Fruit fly (Drosophila melanogaster) whole organism, embryonic: ENCODE data around the gene CG42324.

Experiments used
- Atf-2 ChIP-seq: fragments of 200-800 bp; sonication (Bioruptor generic); optimal IDR thresholded peaks from 2 replicates; lab custom pipeline; 2016; ENCODE audit warnings: missing biosample characterization, missing genetic modification characterization
- Bgb ChIP-seq: fragments of 200-800 bp; sonication (Bioruptor generic); IDR thresholded peaks from 2 replicates; pipeline ENCODE4 v1.3.6; 2022; ENCODE audit warnings: missing biosample characterization, missing genetic modification characterization; ENCODE audit not compliant: partially characterized antibody
- C15 ChIP-seq: fragments of 200-800 bp; sonication (Bioruptor generic); IDR thresholded peaks from 3 replicates; pipeline ENCODE4 v1.3.6; 2022; ENCODE audit warnings: missing biosample characterization, missing genetic modification characterization
- CG10274 ChIP-seq: fragments of 200-800 bp; sonication (Bioruptor generic); optimal IDR thresholded peaks from 3 replicates; lab custom pipeline; 2017; ENCODE audit warnings: missing biosample characterization, mild to moderate bottlenecking, missing genetic modification characterization
- CG12219 ChIP-seq: fragments of 200-800 bp; sonication (Bioruptor generic); optimal IDR thresholded peaks from 3 replicates; lab custom pipeline; 2018; ENCODE audit warnings: missing biosample characterization, mild to moderate bottlenecking, missing genetic modification characterization
- CG14710 ChIP-seq: fragments of 200-800 bp; sonication (Bioruptor generic); optimal IDR thresholded peaks from 3 replicates; lab custom pipeline; 2019; ENCODE audit warnings: missing biosample characterization, mild to moderate bottlenecking, missing genetic modification characterization, moderate library complexity
- CG15269 ChIP-seq: fragments of 200-800 bp; sonication (Bioruptor generic); optimal IDR thresholded peaks from 2 replicates; lab custom pipeline; 2018; ENCODE audit warnings: missing biosample characterization, mild to moderate bottlenecking, missing genetic modification characterization, moderate library complexity
- CG15479 ChIP-seq: fragments of 200-800 bp; sonication (Bioruptor generic); optimal IDR thresholded peaks from 3 replicates; lab custom pipeline; 2019; ENCODE audit warnings: missing biosample characterization, mild to moderate bottlenecking, missing genetic modification characterization, moderate library complexity
- CG16779 ChIP-seq: fragments of 200-800 bp; sonication (Bioruptor generic); IDR thresholded peaks from 2 replicates; pipeline ENCODE4 v1.3.6; 2022; ENCODE audit warnings: missing biosample characterization, missing genetic modification characterization
- CG17359 ChIP-seq: fragments of 200-800 bp; sonication (Bioruptor generic); optimal IDR thresholded peaks from 3 replicates; lab custom pipeline; 2018; ENCODE audit warnings: missing biosample characterization, mild to moderate bottlenecking, missing genetic modification characterization, moderate library complexity
- CG1792 ChIP-seq: fragments of 200-800 bp; sonication (Bioruptor generic); optimal IDR thresholded peaks from 2 replicates; lab custom pipeline; 2016; ENCODE audit warnings: missing biosample characterization, missing genetic modification characterization
- CG1832 ChIP-seq: fragments of 200-800 bp; sonication (Bioruptor generic); optimal IDR thresholded peaks from 2 replicates; lab custom pipeline; 2017; ENCODE audit warnings: missing biosample characterization, mild to moderate bottlenecking, missing genetic modification characterization, inconsistent platforms
- CG3065 ChIP-seq: fragments of 200-800 bp; sonication (Bioruptor generic); optimal IDR thresholded peaks from 2 replicates; lab custom pipeline; 2016; ENCODE audit warnings: missing biosample characterization, missing genetic modification characterization
- CG3163 ChIP-seq: fragments of 200-800 bp; sonication (Bioruptor generic); optimal IDR thresholded peaks from 3 replicates; lab custom pipeline; 2016; ENCODE audit warnings: missing biosample characterization, missing genetic modification characterization
- CG32772 ChIP-seq: fragments of 200-800 bp; sonication (Bioruptor generic); IDR thresholded peaks from 2 replicates; pipeline ENCODE4 v1.3.6; 2022; ENCODE audit warnings: missing biosample characterization, missing genetic modification characterization
- CG5180 ChIP-seq: fragments of 200-800 bp; sonication (Bioruptor generic); optimal IDR thresholded peaks from 3 replicates; lab custom pipeline; 2017; ENCODE audit warnings: missing biosample characterization, missing genetic modification characterization, mild to moderate bottlenecking, moderate library complexity, missing genetic modification reagents
- CG6654 ChIP-seq: fragments of 200-800 bp; sonication (Bioruptor generic); optimal IDR thresholded peaks from 2 replicates; lab custom pipeline; 2017; ENCODE audit warnings: missing biosample characterization, mild to moderate bottlenecking, missing genetic modification characterization
- CG8944 ChIP-seq: fragments of 200-800 bp; sonication (Bioruptor generic); optimal IDR thresholded peaks from 3 replicates; lab custom pipeline; 2016; ENCODE audit warnings: missing biosample characterization, missing genetic modification characterization
- Camta ChIP-seq: fragments of 200-800 bp; sonication (Bioruptor generic); optimal IDR thresholded peaks from 2 replicates; lab custom pipeline; 2016; ENCODE audit warnings: missing biosample characterization, missing genetic modification characterization
- Chrac-16 ChIP-seq: fragments of 200-800 bp; sonication (Bioruptor generic); optimal IDR thresholded peaks from 3 replicates; lab custom pipeline; 2016; ENCODE audit warnings: missing biosample characterization, missing genetic modification characterization
- Dref ChIP-seq: fragments of 200-800 bp; sonication (Bioruptor generic); IDR thresholded peaks from 2 replicates; pipeline ENCODE4 v1.3.6; 2022; ENCODE audit warnings: missing biosample characterization, missing genetic modification characterization
- Gug ChIP-seq: fragments of 200-800 bp; sonication (Bioruptor generic); IDR thresholded peaks from 4 replicates; pipeline ENCODE4 v1.3.6; 2022; ENCODE audit warnings: missing biosample characterization, missing genetic modification characterization
- HLH3B ChIP-seq: fragments of 200-800 bp; sonication (Bioruptor generic); IDR thresholded peaks from 2 replicates; pipeline ENCODE4 v1.3.6; 2022; ENCODE audit warnings: missing biosample characterization, missing genetic modification characterization
- Hr51 ChIP-seq, 2 experiments: fragments of 200-800 bp; sonication (Bioruptor generic); optimal IDR thresholded peaks; 2 replicates in 1 of 2; 3 replicates in 1 of 2; lab custom pipeline; 2016 to 2018; ENCODE audit warnings: missing biosample characterization in 2 of 2, missing genetic modification characterization in 2 of 2, mild to moderate bottlenecking in 1 of 2, moderate library complexity in 1 of 2
- NC2β ChIP-seq: fragments of 200-800 bp; sonication (Bioruptor generic); optimal IDR thresholded peaks from 2 replicates; lab custom pipeline; 2016; ENCODE audit warnings: missing biosample characterization, missing genetic modification characterization
- Ptx1 ChIP-seq: fragments of 200-800 bp; sonication (Bioruptor generic); IDR thresholded peaks from 2 replicates; pipeline ENCODE4 v1.3.6; 2022; ENCODE audit warnings: missing biosample characterization, missing genetic modification characterization
- Six4 ChIP-seq: fragments of 200-800 bp; sonication (Bioruptor generic); optimal IDR thresholded peaks from 2 replicates; lab custom pipeline; 2016; ENCODE audit warnings: missing biosample characterization, missing genetic modification characterization
- Stat92E ChIP-seq, 3 experiments: fragments of >200 bp in 2 of 3; fragments of 200-800 bp in 1 of 3; sonication (Bioruptor generic) in 1 of 3; optimal IDR thresholded peaks; 2 replicates each; lab custom pipeline; 2017 to 2019; ENCODE audit warnings: missing biosample characterization in 3 of 3, missing genetic modification characterization in 3 of 3, mild to moderate bottlenecking in 1 of 3, moderate library complexity in 1 of 3
- bab2 ChIP-seq: fragments of 200-800 bp; sonication (Bioruptor generic); optimal IDR thresholded peaks from 2 replicates; lab custom pipeline; 2016; ENCODE audit warnings: missing biosample characterization, missing genetic modification characterization
- bcd ChIP-seq: fragments of 200-800 bp; sonication (Bioruptor generic); optimal IDR thresholded peaks from 2 replicates; lab custom pipeline; 2017; ENCODE audit warnings: missing biosample characterization, mild to moderate bottlenecking, missing genetic modification characterization
- bowl ChIP-seq: fragments of 200-800 bp; sonication (Bioruptor generic); IDR thresholded peaks from 2 replicates; pipeline ENCODE4 v1.3.6; 2022; ENCODE audit warnings: missing biosample characterization, missing genetic modification characterization
- btn ChIP-seq: fragments of 200-800 bp; sonication (Bioruptor generic); optimal IDR thresholded peaks from 2 replicates; lab custom pipeline; 2016; ENCODE audit warnings: missing biosample characterization, missing genetic modification characterization
- chm ChIP-seq: fragments of 200-800 bp; sonication (Bioruptor generic); IDR thresholded peaks from 2 replicates; pipeline ENCODE4 v1.3.6; 2022; ENCODE audit warnings: missing biosample characterization, missing genetic modification characterization
- cwo ChIP-seq: fragments of 200-800 bp; sonication (Bioruptor generic); optimal IDR thresholded peaks from 3 replicates; lab custom pipeline; 2017; ENCODE audit warnings: missing biosample characterization, missing genetic modification characterization, mild to moderate bottlenecking, moderate library complexity, missing genetic modification reagents
- eve ChIP-seq, 2 experiments: fragments of >200 bp; optimal IDR thresholded peaks; 2 replicates each; lab custom pipeline; 2017; ENCODE audit warnings: missing biosample characterization in 2 of 2, missing genetic modification characterization in 2 of 2
- exex ChIP-seq: fragments of 200-800 bp; sonication (Bioruptor generic); optimal IDR thresholded peaks from 4 replicates; lab custom pipeline; 2018; ENCODE audit warnings: missing biosample characterization, mild to moderate bottlenecking, missing genetic modification characterization, moderate library complexity
- gce ChIP-seq: fragments of 200-800 bp; sonication (Bioruptor generic); IDR thresholded peaks from 3 replicates; pipeline ENCODE4 v1.3.6; 2022; ENCODE audit warnings: missing biosample characterization, missing genetic modification characterization
- gcm ChIP-seq: fragments of 200-800 bp; sonication (Bioruptor generic); optimal IDR thresholded peaks from 2 replicates; lab custom pipeline; 2019; ENCODE audit warnings: missing biosample characterization, mild to moderate bottlenecking, missing genetic modification characterization, moderate library complexity
- gcm2 ChIP-seq: fragments of 200-800 bp; sonication (Bioruptor generic); optimal IDR thresholded peaks from 2 replicates; lab custom pipeline; 2016; ENCODE audit warnings: missing biosample characterization, missing genetic modification characterization
- gfzf ChIP-seq: fragments of 200-800 bp; sonication (Bioruptor generic); optimal IDR thresholded peaks from 2 replicates; lab custom pipeline; 2016; ENCODE audit warnings: missing biosample characterization, mild to moderate bottlenecking, missing genetic modification characterization, moderate library complexity
- gt ChIP-seq: fragments of 200-800 bp; sonication (Bioruptor generic); IDR thresholded peaks from 2 replicates; pipeline ENCODE4 v1.3.6; 2022; ENCODE audit warnings: missing biosample characterization, missing genetic modification characterization
- kay ChIP-seq: fragments of 200-800 bp; sonication (Bioruptor generic); optimal IDR thresholded peaks from 2 replicates; lab custom pipeline; 2016; ENCODE audit warnings: missing biosample characterization, missing genetic modification characterization
- klu ChIP-seq: fragments of 200-800 bp; sonication (Bioruptor generic); IDR thresholded peaks from 2 replicates; pipeline ENCODE4 v1.3.6; 2022; ENCODE audit warnings: missing biosample characterization, missing genetic modification characterization
- oc ChIP-seq: fragments of 200-800 bp; sonication (Bioruptor generic); optimal IDR thresholded peaks from 2 replicates; lab custom pipeline; 2018; ENCODE audit warnings: missing biosample characterization, mild to moderate bottlenecking, missing genetic modification characterization, moderate library complexity
- salm ChIP-seq: fragments of 200-800 bp; sonication (Bioruptor generic); optimal IDR thresholded peaks from 2 replicates; lab custom pipeline; 2018; ENCODE audit warnings: missing biosample characterization, mild to moderate bottlenecking, missing genetic modification characterization
- scrt ChIP-seq: fragments of 200-800 bp; sonication (Bioruptor generic); optimal IDR thresholded peaks from 2 replicates; lab custom pipeline; 2018; ENCODE audit warnings: missing biosample characterization, mild to moderate bottlenecking, missing genetic modification characterization, moderate library complexity
- shn ChIP-seq: fragments of 200-800 bp; sonication (Bioruptor generic); optimal IDR thresholded peaks from 3 replicates; lab custom pipeline; 2016; ENCODE audit warnings: missing biosample characterization, missing genetic modification characterization
- so ChIP-seq: fragments of 200-800 bp; sonication (Bioruptor generic); IDR thresholded peaks from 3 replicates; pipeline ENCODE4 v1.3.6; 2022; ENCODE audit warnings: missing biosample characterization, missing genetic modification characterization
- tap ChIP-seq: fragments of 200-800 bp; optimal IDR thresholded peaks from 3 replicates; lab custom pipeline; 2019; ENCODE audit warnings: missing biosample characterization, mild to moderate bottlenecking, missing genetic modification characterization, moderate library complexity
- tin ChIP-seq: fragments of 200-800 bp; sonication (Bioruptor generic); optimal IDR thresholded peaks from 3 replicates; lab custom pipeline; 2016; ENCODE audit warnings: missing biosample characterization, missing genetic modification characterization
- vvl ChIP-seq: fragments of 200-800 bp; sonication (Bioruptor generic); IDR thresholded peaks from 2 replicates; pipeline ENCODE4 v1.3.6; 2022; ENCODE audit warnings: missing biosample characterization, missing genetic modification characterization

Gene CG42324

DNA sequence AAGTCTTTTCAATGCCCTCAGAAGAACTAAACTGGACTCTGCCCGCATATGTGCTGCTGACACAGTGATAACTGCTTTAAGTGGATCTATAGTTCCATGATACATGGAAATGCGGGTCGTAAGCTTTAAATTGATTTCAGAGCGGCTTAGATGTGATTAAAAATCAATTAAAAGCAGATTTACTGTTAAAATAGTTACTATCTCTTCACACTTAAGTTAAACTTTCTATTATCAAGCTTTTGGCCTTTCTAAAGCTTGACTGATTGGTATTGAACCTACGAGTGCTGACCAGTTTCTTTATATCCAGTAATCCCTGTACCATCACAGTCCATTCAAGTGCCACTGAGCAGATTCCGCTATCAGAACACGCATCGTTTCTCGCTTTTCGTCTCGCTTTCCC lies 84.2 kb downstream of the CG42324 start (continued):
- TF ChIP-seq scrt (peak; percentile 44), gcm2 (GFP tag; lab: Kevin White, UChicago) (peak; percentile 68), so (GFP tag; lab: Robert Waterston, UW) (0 out of 3 replicates have a peak, but pooled peaks have one; percentile 19), shn (GFP tag; lab: Kevin White, UChicago) (peak; percentile 45), CG15269 (tag; lab: Kevin White, UChicago) (peak; percentile 64), salm (tag; lab: Kevin White, UChicago) (no peak), CG8944 (peak; percentile 28), NC2β (GFP tag; lab: Kevin White, UChicago) (peak; percentile 41), kay (peak; percentile 4), klu (GFP tag; lab: Robert Waterston, UW) (0 out of 2 replicates have a peak, but pooled peaks have one; percentile 13), CG6654 (GFP tag; lab: Kevin White, UChicago) (peak; percentile 55), CG5180 (GFP tag; lab: Kevin White, UChicago) (peak; percentile 39), oc (tag; lab: Kevin White, UChicago) (no peak), CG12219 (GFP tag; lab: Kevin White, UChicago) (peak; percentile 49), CG1792 (no peak), gt (peak; percentile 52; the same call in 1 of the 2 replicates), CG10274 (GFP tag; lab: Kevin White, UChicago) (peak; percentile 2), Stat92E (GFP tag; optimal IDR thresholded peaks at IDR 0.05; lab: Kevin White, UChicago) (peak in 1 of 3 experiments; percentile 55), CG32772 (GFP tag; lab: Robert Waterston, UW) (no peak), CG3163 (GFP tag; lab: Kevin White, UChicago) (no peak), gce (GFP tag; lab: Robert Waterston, UW) (no peak), CG1832 (GFP tag; lab: Kevin White, UChicago) (no peak), vvl (GFP tag; lab: Robert Waterston, UW) (peak; percentile 30; the same call in 1 of the 2 replicates), tap (tag; lab: Kevin White, UChicago) (peak; percentile 25), chm (GFP tag; lab: Robert Waterston, UW) (no peak), Chrac-16 (GFP tag; lab: Kevin White, UChicago) (peak; percentile 29), gcm (GFP tag; lab: Kevin White, UChicago) (peak; percentile 98), CG16779 (GFP tag; lab: Robert Waterston, UW) (no peak), Bgb (no peak), Gug (GFP tag; lab: Robert Waterston, UW) (0 out of 4 replicates have a peak, but pooled peaks have one; percentile 30), btn (GFP tag; lab: Kevin White, UChicago) (peak; percentile 28), Atf-2 (GFP tag; lab: Kevin White, UChicago) (peak; percentile 43), CG17359 (peak; percentile 51), eve (GFP tag; optimal IDR thresholded peaks at IDR 0.05; lab: Kevin White, UChicago) (peak in 1 of 2 experiments; percentile 82), exex (tag; lab: Kevin White, UChicago) (peak; percentile 5), Dref (GFP tag; lab: Robert Waterston, UW) (no peak), CG3065 (GFP tag; lab: Kevin White, UChicago) (no peak), bcd (GFP tag; lab: Kevin White, UChicago) (peak; percentile 47), tin (GFP tag; lab: Kevin White, UChicago) (peak; percentile 55), gfzf (GFP tag; lab: Kevin White, UChicago) (no peak), CG14710 (tag; lab: Kevin White, UChicago) (peak; percentile 52), Ptx1 (GFP tag; lab: Robert Waterston, UW) (peak; percentile 50; the same call in 1 of the 2 replicates), CG15479 (no peak), Six4 (GFP tag; lab: Kevin White, UChicago) (peak; percentile 24), Camta (peak; percentile 63), cwo (GFP tag; lab: Kevin White, UChicago) (peak; percentile 44), bab2 (GFP tag; lab: Kevin White, UChicago) (peak; percentile 50), HLH3B (GFP tag; lab: Robert Waterston, UW) (0 out of 2 replicates have a peak, but pooled peaks have one; percentile 29), bowl (GFP tag; lab: Robert Waterston, UW) (no peak), C15 (GFP tag; lab: Robert Waterston, UW) (no peak), Hr51 (GFP tag; optimal IDR thresholded peaks at IDR 0.05; lab: Kevin White, UChicago) (peak; percentile 11 to 54)
